Worm (Caenorhabditis elegans) whole organism, L3 larva: ENCODE data around the gene T05C12.11.

ENCODE experiments used
- egl-27 ChIP-seq: sonication (generic microtip); optimal IDR thresholded peaks from 4 replicates; lab custom pipeline; 2017; ENCODE audit warnings: missing biosample characterization, missing genetic modification reagents, missing genetic modification characterization
- mdl-1 ChIP-seq: fragments of 150-350 bp; optimal IDR thresholded peaks from 2 replicates; lab custom pipeline; 2014; ENCODE audit warnings: missing biosample characterization, missing genetic modification characterization
- snpc-4 ChIP-seq: fragments of 150-350 bp; optimal IDR thresholded peaks from 2 replicates; lab custom pipeline; 2014; ENCODE audit warnings: missing biosample characterization, missing genetic modification characterization
- ztf-11 ChIP-seq: fragments of 150-350 bp; optimal IDR thresholded peaks from 2 replicates; lab custom pipeline; 2014; ENCODE audit warnings: missing biosample characterization, missing genetic modification characterization

ce11 chrII:8198503-8198902, 28.2 kb upstream of the T05C12.11 start, which contains the start of gene qua-1:
- TF ChIP-seq ztf-11 (no peak), snpc-4 (tag; lab: Kevin White, UChicago) (no peak), mdl-1 (tag; lab: Kevin White, UChicago) (no peak), egl-27 (no peak)
